Comparison of ENCODE assay signal across 6 worm cellular contexts in the genomic region with DNA sequence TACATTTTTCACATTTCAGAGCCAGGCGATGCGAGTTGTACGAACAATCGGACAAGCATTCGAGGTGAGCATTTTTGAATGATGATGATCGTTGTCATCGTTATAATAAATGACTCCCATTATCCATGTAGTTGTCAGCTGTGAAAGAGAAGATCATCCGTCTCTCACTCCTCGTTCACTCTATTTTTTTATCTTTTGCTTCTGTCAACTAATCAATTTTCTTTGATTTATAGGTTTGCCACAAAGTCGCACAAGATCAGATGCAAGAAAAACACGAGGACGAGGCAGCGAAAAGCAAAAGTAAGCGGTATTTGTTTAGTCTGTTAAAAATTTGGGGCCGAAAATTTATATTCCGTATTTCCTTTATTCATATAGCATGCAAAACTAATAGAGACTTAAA.
TF ChIP-seq lines count a peak whose summit lies in the region.

No protein-coding gene starts in this region.

TF ChIP-seq in whole organism, L1 larva, 84 proteins besides CTCF, POLR2A, EP300 and RAD21 (continues in another document):
- TF ChIP-seq C04F5.9 (tag; optimal IDR thresholded peaks at IDR 0.05; lab: Kevin White, UChicago) (no peak), rnt-1 (tag; optimal IDR thresholded peaks at IDR 0.05; lab: Kevin White, UChicago) (peak; percentile 63), aha-1 (tag; optimal IDR thresholded peaks at IDR 0.05; lab: Kevin White, UChicago) (no peak), irx-1 (tag; optimal IDR thresholded peaks at IDR 0.05; lab: Kevin White, UChicago) (no peak), pag-3 (tag; optimal IDR thresholded peaks at IDR 0.05; lab: Kevin White, UChicago; ENCODE audit: borderline replicate concordance, insufficient read depth) (peak; percentile 25), lin-14 (GFP tag; optimal IDR thresholded peaks at IDR 0.05; lab: Kevin White, UChicago) (peak; percentile 51), lin-39 (tag; optimal IDR thresholded peaks at IDR 0.05; lab: Kevin White, UChicago) (peak; percentile 35), ztf-4 (tag; optimal IDR thresholded peaks at IDR 0.05; lab: Kevin White, UChicago) (no peak), sptf-1 (tag; optimal IDR thresholded peaks at IDR 0.05; lab: Kevin White, UChicago) (no peak), nhr-85 (tag; lab: Kevin White, UChicago) (peak; percentile 0), blmp-1 (tag; optimal IDR thresholded peaks at IDR 0.05; lab: Kevin White, UChicago) (peak; percentile 68), nhr-71 (tag; optimal IDR thresholded peaks at IDR 0.05; lab: Kevin White, UChicago) (peak; percentile 19), nhr-77 (tag; optimal IDR thresholded peaks at IDR 0.05; lab: Kevin White, UChicago) (no peak), nhr-11 (tag; optimal IDR thresholded peaks at IDR 0.05; lab: Kevin White, UChicago) (no peak), hpl-2 (GFP tag; optimal IDR thresholded peaks at IDR 0.05; lab: Kevin White, UChicago) (no peak)

TF ChIP-seq in whole organism, L2 larva, 48 proteins besides CTCF, POLR2A, EP300 and RAD21 (continues in another document):
- TF ChIP-seq lin-39 (tag; optimal IDR thresholded peaks at IDR 0.05; lab: Kevin White, UChicago) = no peak
- TF ChIP-seq ama-1 (optimal IDR thresholded peaks at IDR 0.05; lab: Kevin White, UChicago) = no peak
- TF ChIP-seq nhr-21 (tag; optimal IDR thresholded peaks at IDR 0.05; lab: Kevin White, UChicago) = no peak
- no peak for TF ChIP-seq snpc-4 (tag; optimal IDR thresholded peaks at IDR 0.05; lab: Kevin White, UChicago)
- no peak for TF ChIP-seq Y55F3AM.14 (GFP tag; optimal IDR thresholded peaks at IDR 0.05; lab: Kevin White, UChicago)
- TF ChIP-seq peb-1 (tag; optimal IDR thresholded peaks at IDR 0.05; lab: Kevin White, UChicago) = no peak
- TF ChIP-seq nhr-25 (tag; optimal IDR thresholded peaks at IDR 0.05; lab: Kevin White, UChicago) = no peak
- peak in 1 of 2 experiments; percentile 23 for TF ChIP-seq lsy-2 (tag; optimal IDR thresholded peaks at IDR 0.05; lab: Kevin White, UChicago)
- TF ChIP-seq nhr-6 (tag; optimal IDR thresholded peaks at IDR 0.05; lab: Kevin White, UChicago) = no peak
- no peak for TF ChIP-seq nhr-237 (tag; optimal IDR thresholded peaks at IDR 0.05; lab: Kevin White, UChicago)
- TF ChIP-seq R02D3.7 (tag; optimal IDR thresholded peaks at IDR 0.05; lab: Kevin White, UChicago) = no peak
- no peak for TF ChIP-seq egl-27 (tag; optimal IDR thresholded peaks at IDR 0.05; lab: Kevin White, UChicago)
- no peak for TF ChIP-seq mdl-1 (tag; optimal IDR thresholded peaks at IDR 0.05; lab: Kevin White, UChicago)
- no peak for TF ChIP-seq dmd-4 (tag; optimal IDR thresholded peaks at IDR 0.05; lab: Kevin White, UChicago)
- TF ChIP-seq lin-11 (tag; optimal IDR thresholded peaks at IDR 0.05; lab: Kevin White, UChicago) = no peak
- TF ChIP-seq nhr-129 (tag; optimal IDR thresholded peaks at IDR 0.05; lab: Kevin White, UChicago) = peak; percentile 15

TF ChIP-seq in whole organism, L3 larva, 47 proteins besides CTCF, POLR2A, EP300 and RAD21:
- TF ChIP-seq elt-2 (tag; optimal IDR thresholded peaks at IDR 0.05; lab: Kevin White, UChicago) (no peak), egl-5 (tag; optimal IDR thresholded peaks at IDR 0.05; lab: Kevin White, UChicago) (peak; percentile 54), lin-39 (tag; optimal IDR thresholded peaks at IDR 0.05; lab: Kevin White, UChicago) (peak; percentile 16), lsy-12 (tag; optimal IDR thresholded peaks at IDR 0.05; lab: Kevin White, UChicago) (no peak)

TF ChIP-seq in whole organism, L4 larva, 104 proteins besides CTCF, POLR2A, EP300 and RAD21:
- TF ChIP-seq aly-2 (tag; optimal IDR thresholded peaks at IDR 0.05; lab: Kevin White, UChicago) = no peak
- peak; percentile 29 for TF ChIP-seq hlh-30 (tag; optimal IDR thresholded peaks at IDR 0.05; lab: Kevin White, UChicago; ENCODE audit: insufficient read depth)
- peak; percentile 10 for TF ChIP-seq nhr-28 (tag; optimal IDR thresholded peaks at IDR 0.05; lab: Kevin White, UChicago)
- TF ChIP-seq zfp-2 (tag; optimal IDR thresholded peaks at IDR 0.05; lab: Kevin White, UChicago) = no peak
- peak in 1 of 2 experiments; percentile 55 for TF ChIP-seq daf-16 (GFP tag; optimal IDR thresholded peaks at IDR 0.05; lab: Kevin White, UChicago)
- TF ChIP-seq daf-16 (tag; optimal IDR thresholded peaks at IDR 0.05; lab: Kevin White, UChicago) = no peak
- TF ChIP-seq unc-62 (GFP tag; optimal IDR thresholded peaks at IDR 0.05 in 1 of 2; lab: Kevin White, UChicago) = peak in 1 of 2 experiments; percentile 97
- no peak for TF ChIP-seq unc-62 (tag; optimal IDR thresholded peaks at IDR 0.05; lab: Kevin White, UChicago)
- no peak for TF ChIP-seq lin-15B (tag; optimal IDR thresholded peaks at IDR 0.05; lab: Kevin White, UChicago)
- no peak for TF ChIP-seq ztf-11 (tag; optimal IDR thresholded peaks at IDR 0.05; lab: Kevin White, UChicago)
- peak; percentile 66; the same call in 1 of the 2 replicates for TF ChIP-seq ceh-20 (GFP tag; IDR thresholded peaks at IDR 0.05; lab: Robert Waterston, UW)

TF ChIP-seq in whole organism, late embryonic, 69 proteins besides CTCF, POLR2A, EP300 and RAD21:
- TF ChIP-seq fkh-6 (tag; optimal IDR thresholded peaks at IDR 0.05; lab: Kevin White, UChicago) (no peak), ceh-18 (tag; optimal IDR thresholded peaks at IDR 0.05; lab: Kevin White, UChicago) (peak; percentile 12), unc-55 (GFP tag; optimal IDR thresholded peaks at IDR 0.05; lab: Kevin White, UChicago) (peak; percentile 85), ceh-30 (tag; optimal IDR thresholded peaks at IDR 0.05; lab: Kevin White, UChicago) (no peak)

TF ChIP-seq in whole organism, mixed stage, embryonic, 35 proteins besides CTCF, POLR2A, EP300 and RAD21:
- TF ChIP-seq hlh-1 (tag; optimal IDR thresholded peaks at IDR 0.05; lab: Kevin White, UChicago) (peak; percentile 14), ceh-43 (GFP tag; optimal IDR thresholded peaks at IDR 0.05; lab: Kevin White, UChicago) (no peak), lsy-2 (tag; optimal IDR thresholded peaks at IDR 0.05; lab: Kevin White, UChicago) (no peak), lin-13 (tag; optimal IDR thresholded peaks at IDR 0.05; lab: Kevin White, UChicago) (no peak), unc-62 (GFP tag; optimal IDR thresholded peaks at IDR 0.05; lab: Kevin White, UChicago) (peak; percentile 89), mab-5 (tag; optimal IDR thresholded peaks at IDR 0.05; lab: Kevin White, UChicago) (no peak), nhr-237 (tag; optimal IDR thresholded peaks at IDR 0.05; lab: Kevin White, UChicago) (no peak)
TF ChIP-seq in whole organism, mixed stage, embryonic: peak in this region for 2.

Comparison
In these comparisons a context has a peak if more than half of its experiments do, and no peak if none do; other contexts are left out.
1. Of the 29 proteins assayed by ChIP-seq in both whole organism, L4 larva and whole organism, L1 larva: peak only in whole organism, L4 larva: nhr-28; only in whole organism, L1 larva: lin-39; in both: none; in neither: 26; mixed calls (peak in some experiments, not most) for 1.